Fruit fly (Drosophila melanogaster): ENCODE measurements around the gene IKKbeta.

The IKKbeta gene

DNA sequence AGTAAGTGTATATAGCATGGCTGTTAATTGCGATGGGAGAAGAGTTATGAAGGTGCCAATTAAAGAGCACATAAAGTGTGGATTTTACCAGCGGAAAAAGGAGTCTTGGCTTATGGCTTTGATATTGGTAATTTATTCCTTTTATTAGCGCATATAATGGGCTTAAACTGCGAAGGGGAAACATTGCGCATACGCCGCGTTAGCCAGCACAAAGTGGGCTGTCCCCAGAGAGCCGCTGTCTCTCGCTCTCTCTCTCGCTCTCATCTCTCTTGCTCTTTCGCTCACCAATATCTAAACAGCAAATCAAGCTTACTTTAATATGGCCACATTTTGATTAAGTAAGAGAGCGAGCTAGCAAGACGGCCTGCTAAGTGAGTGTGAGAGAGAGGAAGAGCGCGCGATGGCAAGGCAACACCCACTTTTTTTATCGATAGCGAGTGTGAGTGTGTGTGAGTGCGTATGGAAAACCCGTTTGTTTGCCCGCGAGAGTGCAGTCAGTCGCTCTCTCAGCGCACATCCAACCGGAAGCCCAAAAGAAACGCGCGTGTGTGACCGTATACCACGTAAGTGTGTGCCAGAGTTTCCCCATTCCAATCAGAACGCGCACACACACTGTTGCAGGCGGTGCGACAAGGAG lies 23.5 kb downstream of the IKKbeta start, which contains the start of gene pnr:
Gene pnr (plus strand): TSS at position 493 of the 637 bp plus-strand sequence.
- peak; percentile 68; the same call in 2 of the 3 replicates for TF ChIP-seq CG6163 (GFP tag; IDR thresholded peaks at IDR 0.05)
- TF ChIP-seq CG15336 (GFP tag; IDR thresholded peaks at IDR 0.05), result 0 out of 2 replicates have a peak, but pooled peaks have one; percentile 12
- TF ChIP-seq CG8632 (GFP tag; optimal IDR thresholded peaks at IDR 0.05), result no peak
- TF ChIP-seq CG3919 (GFP tag; optimal IDR thresholded peaks at IDR 0.05), result peak; percentile 23
- no peak for TF ChIP-seq acj6 (GFP tag; optimal IDR thresholded peaks at IDR 0.05)
- TF ChIP-seq CG11902 (GFP tag; optimal IDR thresholded peaks at IDR 0.05), result no peak
- TF ChIP-seq CG32006 (GFP tag; optimal IDR thresholded peaks at IDR 0.05), result no peak
- no peak for TF ChIP-seq CG6808 (GFP tag; optimal IDR thresholded peaks at IDR 0.05)
- peak; percentile 4 for TF ChIP-seq CG7368 (GFP tag; optimal IDR thresholded peaks at IDR 0.05)
- TF ChIP-seq achi (GFP tag; optimal IDR thresholded peaks at IDR 0.05), result no peak
- TF ChIP-seq CG4318 (GFP tag; optimal IDR thresholded peaks at IDR 0.05), result no peak
- peak; percentile 5 for TF ChIP-seq CG1621 (tag; optimal IDR thresholded peaks at IDR 0.05)
- TF ChIP-seq salr (GFP tag; optimal IDR thresholded peaks at IDR 0.05), result no peak
- TF ChIP-seq CG8119 (GFP tag; IDR thresholded peaks at IDR 0.05), result no peak
- no peak for TF ChIP-seq CG6276 (GFP tag; optimal IDR thresholded peaks at IDR 0.05)
- TF ChIP-seq fd59A (GFP tag; optimal IDR thresholded peaks at IDR 0.05), result no peak
- TF ChIP-seq Ets96B (tag; optimal IDR thresholded peaks at IDR 0.05), result no peak
- peak; percentile 94 for TF ChIP-seq fkh (GFP tag; optimal IDR thresholded peaks at IDR 0.05)
- no peak for TF ChIP-seq CG9139 (GFP tag; optimal IDR thresholded peaks at IDR 0.05)
- peak; percentile 29 for TF ChIP-seq esn (GFP tag; optimal IDR thresholded peaks at IDR 0.05)
- no peak for TF ChIP-seq OdsH (GFP tag; optimal IDR thresholded peaks at IDR 0.05)
- TF ChIP-seq Blimp-1 (GFP tag; optimal IDR thresholded peaks at IDR 0.05), result no peak
- TF ChIP-seq Lpt (GFP tag; optimal IDR thresholded peaks at IDR 0.05), result no peak
- TF ChIP-seq CG11294 (GFP tag; IDR thresholded peaks at IDR 0.05), result no peak
- TF ChIP-seq Hr39 (GFP tag; optimal IDR thresholded peaks at IDR 0.05), result no peak
- TF ChIP-seq CG31627 (GFP tag; optimal IDR thresholded peaks at IDR 0.05), result no peak
- TF ChIP-seq lz (GFP tag; optimal IDR thresholded peaks at IDR 0.05), result no peak
- TF ChIP-seq dsx (GFP tag; optimal IDR thresholded peaks at IDR 0.05; ENCODE audit: poor library complexity, severe bottlenecking), result peak; percentile 27
- no peak for TF ChIP-seq Hr4 (GFP tag; optimal IDR thresholded peaks at IDR 0.05)
- TF ChIP-seq vri (GFP tag; optimal IDR thresholded peaks at IDR 0.05), result peak; percentile 54
- no peak for TF ChIP-seq Hr38 (GFP tag; optimal IDR thresholded peaks at IDR 0.05)
- peak; percentile 11 for TF ChIP-seq Met (GFP tag; optimal IDR thresholded peaks at IDR 0.05)
- no peak for TF ChIP-seq topi (GFP tag; optimal IDR thresholded peaks at IDR 0.05)
- TF ChIP-seq CG11762 (GFP tag; optimal IDR thresholded peaks at IDR 0.05; ENCODE audit: insufficient read depth), result no peak
- TF ChIP-seq Smox (GFP tag; optimal IDR thresholded peaks at IDR 0.05), result no peak
- peak; percentile 14 for TF ChIP-seq Sox102F (GFP tag; optimal IDR thresholded peaks at IDR 0.05)
- TF ChIP-seq CG16779 (tag; optimal IDR thresholded peaks at IDR 0.05), result no peak
- TF ChIP-seq Sox15 (GFP tag; optimal IDR thresholded peaks at IDR 0.05), result no peak
- TF ChIP-seq Eip75B (GFP tag; optimal IDR thresholded peaks at IDR 0.05), result peak; percentile 5
- TF ChIP-seq Gug (GFP tag; IDR thresholded peaks at IDR 0.05), result no peak
- TF ChIP-seq ss (GFP tag; optimal IDR thresholded peaks at IDR 0.05), result peak in 1 of 2 experiments; percentile 17
- no peak for TF ChIP-seq CG10631 (GFP tag; optimal IDR thresholded peaks at IDR 0.05)
- TF ChIP-seq CG6792 (GFP tag; optimal IDR thresholded peaks at IDR 0.05), result no peak
- no peak for TF ChIP-seq svp (GFP tag)
- TF ChIP-seq net (GFP tag; optimal IDR thresholded peaks at IDR 0.05), result peak; percentile 13
- TF ChIP-seq spab (GFP tag; optimal IDR thresholded peaks at IDR 0.05), result no peak
- TF ChIP-seq Sox14 (GFP tag; optimal IDR thresholded peaks at IDR 0.05), result no peak
- TF ChIP-seq CG3032 (tag; optimal IDR thresholded peaks at IDR 0.05), result no peak
- TF ChIP-seq fd85E (GFP tag; optimal IDR thresholded peaks at IDR 0.05), result no peak
- TF ChIP-seq Ets21C (GFP tag; optimal IDR thresholded peaks at IDR 0.05), result no peak
- TF ChIP-seq Eip93F (GFP tag; optimal IDR thresholded peaks at IDR 0.05), result no peak
- TF ChIP-seq cyc (GFP tag; optimal IDR thresholded peaks at IDR 0.05), result no peak
